Worm (Caenorhabditis elegans): ENCODE results near the gene pas-6.

pas-6 gene

DNA sequence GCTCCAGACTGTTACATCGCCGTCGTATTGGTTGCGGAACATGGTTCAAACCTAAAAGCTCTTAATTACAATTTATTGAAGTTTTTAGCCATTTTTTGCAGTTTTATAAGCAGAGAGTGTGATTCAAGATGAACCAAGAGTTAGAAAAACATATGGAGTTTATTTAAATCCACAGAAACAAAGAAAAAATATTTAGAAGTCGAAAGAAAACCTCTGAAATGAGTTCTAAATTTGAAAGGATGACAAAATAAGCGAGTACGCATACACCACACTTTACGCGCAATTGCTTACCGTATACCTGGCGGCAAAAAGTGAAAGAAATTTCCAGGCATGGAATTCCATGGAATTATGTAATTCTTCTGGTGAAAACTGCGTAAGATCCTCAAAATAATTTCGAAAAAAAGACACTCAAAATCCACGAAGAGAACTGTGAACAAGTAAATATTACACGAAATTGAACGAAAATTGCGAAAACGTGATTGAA, at the start of gene pas-6:
Gene pas-6, minus strand, starts transcription at position 51 of the 484 bp plus-strand sequence.
- TF ChIP-seq blmp-1 (tag; optimal IDR thresholded peaks at IDR 0.05), result peak; percentile 66
- no peak for TF ChIP-seq nhr-76 (tag; optimal IDR thresholded peaks at IDR 0.05)
- TF ChIP-seq unc-86 (tag; optimal IDR thresholded peaks at IDR 0.05), result no peak
- peak; percentile 55 for TF ChIP-seq mep-1 (tag; optimal IDR thresholded peaks at IDR 0.05)
- TF ChIP-seq nhr-47 (tag; optimal IDR thresholded peaks at IDR 0.05), result no peak
- no peak for TF ChIP-seq lir-3 (tag; optimal IDR thresholded peaks at IDR 0.05; ENCODE audit: poor library complexity)
- TF ChIP-seq lsy-2 (tag; optimal IDR thresholded peaks at IDR 0.05), result peak; percentile 93 to 98
- TF ChIP-seq fkh-10 (GFP tag; optimal IDR thresholded peaks at IDR 0.05), result no peak
- TF ChIP-seq efl-1 (optimal IDR thresholded peaks at IDR 0.05), result peak; percentile 52 to 63
- peak; percentile 67 to 93 for TF ChIP-seq efl-1 (GFP tag; optimal IDR thresholded peaks at IDR 0.05 in 1 of 2)
- no peak for TF ChIP-seq nhr-28 (tag; optimal IDR thresholded peaks at IDR 0.05)
- TF ChIP-seq fos-1 (tag; optimal IDR thresholded peaks at IDR 0.05), result no peak
- peak; percentile 48 for TF ChIP-seq C16A3.4 (tag; optimal IDR thresholded peaks at IDR 0.05)
- no peak for TF ChIP-seq C04F5.9 (tag; optimal IDR thresholded peaks at IDR 0.05)
- TF ChIP-seq hlh-17 (GFP tag; optimal IDR thresholded peaks at IDR 0.05; ENCODE audit: borderline replicate concordance), result no peak
- no peak for TF ChIP-seq tbx-2 (tag; optimal IDR thresholded peaks at IDR 0.05)
- peak; percentile 85 for TF ChIP-seq F16B12.6 (tag; optimal IDR thresholded peaks at IDR 0.05)
- peak in 1 of 3 experiments; percentile 27 for TF ChIP-seq ceh-82 (tag; optimal IDR thresholded peaks at IDR 0.05)
- TF ChIP-seq lin-35 (GFP tag; optimal IDR thresholded peaks at IDR 0.05), result peak; percentile 56 to 76
- TF ChIP-seq zip-4 (GFP tag; optimal IDR thresholded peaks at IDR 0.05), result no peak
- TF ChIP-seq swsn-7 (tag; optimal IDR thresholded peaks at IDR 0.05), result no peak
- TF ChIP-seq C34B4.2 (tag; optimal IDR thresholded peaks at IDR 0.05), result no peak
- peak; percentile 48 for TF ChIP-seq snu-23 (GFP tag; optimal IDR thresholded peaks at IDR 0.05)
- peak; percentile 18 for TF ChIP-seq nhr-71 (tag; optimal IDR thresholded peaks at IDR 0.05)
- TF ChIP-seq skn-1 (tag; optimal IDR thresholded peaks at IDR 0.05), result peak; percentile 90
- no peak for TF ChIP-seq isw-1 (GFP tag; IDR thresholded peaks at IDR 0.05)
- TF ChIP-seq dpl-1 (GFP tag; optimal IDR thresholded peaks at IDR 0.05), result peak; percentile 28 to 76 (median 52)

DNA sequence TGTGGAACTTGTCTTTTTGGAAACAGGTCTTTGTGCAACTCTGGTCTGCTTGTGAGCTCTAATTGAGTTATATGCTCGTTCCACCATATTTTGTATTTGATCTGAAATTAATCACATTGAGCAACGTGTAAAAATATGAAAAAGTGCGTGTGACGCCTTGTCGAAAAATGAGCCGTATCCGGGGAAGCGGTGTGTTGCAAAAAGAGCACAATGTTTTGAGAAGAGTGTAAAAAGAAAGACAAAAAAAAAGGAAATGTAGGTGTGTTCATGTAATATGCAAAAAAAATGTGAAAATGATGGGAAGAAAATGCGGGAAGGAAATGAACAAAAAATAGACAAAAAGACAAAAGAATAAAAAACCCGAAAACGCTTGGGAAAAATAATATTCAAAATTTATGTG, 46.6 kb upstream of the pas-6 start, which contains the start of gene acy-4:
Gene acy-4, minus strand, starts transcription at position 101 of the 400 bp plus-strand sequence.
- TF ChIP-seq rnt-1 (tag; optimal IDR thresholded peaks at IDR 0.05), result no peak
- TF ChIP-seq mdl-1 (tag; optimal IDR thresholded peaks at IDR 0.05), result no peak
- TF ChIP-seq irx-1 (tag; optimal IDR thresholded peaks at IDR 0.05), result no peak

ce11 chrV:5628014-5628413, 43.9 kb upstream of the pas-6 start:
- TF ChIP-seq unc-86 (tag; optimal IDR thresholded peaks at IDR 0.05) (no peak), ztf-11 (tag; optimal IDR thresholded peaks at IDR 0.05) (no peak), mab-9 (GFP tag; IDR thresholded peaks at IDR 0.05) (no peak), fos-1 (tag; optimal IDR thresholded peaks at IDR 0.05) (no peak), snpc-4 (tag; optimal IDR thresholded peaks at IDR 0.05) (no peak), aly-2 (tag; optimal IDR thresholded peaks at IDR 0.05) (no peak), lsy-2 (tag; optimal IDR thresholded peaks at IDR 0.05) (no peak), alr-1 (tag; optimal IDR thresholded peaks at IDR 0.05; ENCODE audit: borderline replicate concordance) (no peak), unc-98 (GFP tag; IDR thresholded peaks at IDR 0.05) (no peak)

DNA sequence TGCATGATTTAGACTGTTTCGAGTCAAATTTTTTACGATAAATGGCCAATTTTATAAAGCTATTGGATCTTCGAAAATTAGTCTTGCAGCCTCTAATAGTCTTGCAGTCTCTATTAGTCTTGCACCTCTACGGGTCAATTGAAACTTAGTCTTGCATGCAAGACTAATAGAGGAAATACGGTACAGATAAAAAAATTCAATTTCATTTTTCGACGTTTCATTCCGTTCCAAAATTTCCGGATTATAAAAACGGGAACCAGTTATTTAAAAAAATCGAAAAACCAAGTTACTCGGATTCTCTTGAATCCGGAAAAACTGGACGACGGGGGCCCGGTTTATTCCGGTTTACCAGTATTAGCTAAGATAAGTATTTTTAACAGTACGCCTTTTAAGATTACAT, 37.2 kb upstream of the pas-6 start, which contains the start of gene M03E7.1:
Gene M03E7.1, plus strand, starts transcription at position 301 of the 400 bp plus-strand sequence.
- TF ChIP-seq mep-1 (tag; optimal IDR thresholded peaks at IDR 0.05), result no peak
- no peak for TF ChIP-seq unc-62 (GFP tag; optimal IDR thresholded peaks at IDR 0.05)
- no peak for TF ChIP-seq hlh-4 (tag; optimal IDR thresholded peaks at IDR 0.05)
- TF ChIP-seq unc-98 (GFP tag; IDR thresholded peaks at IDR 0.05), result no peak
- no peak for TF ChIP-seq nhr-11 (tag; optimal IDR thresholded peaks at IDR 0.05)
- no peak for TF ChIP-seq sptf-1 (tag; optimal IDR thresholded peaks at IDR 0.05)
- TF ChIP-seq grh-1 (GFP tag; IDR thresholded peaks at IDR 0.05), result no peak
- no peak for TF ChIP-seq F16B12.6 (tag; optimal IDR thresholded peaks at IDR 0.05)
- no peak for TF ChIP-seq unc-30 (tag; optimal IDR thresholded peaks at IDR 0.05)
- no peak for TF ChIP-seq unc-86 (tag; optimal IDR thresholded peaks at IDR 0.05)
- no peak for TF ChIP-seq lin-35 (GFP tag; optimal IDR thresholded peaks at IDR 0.05)
- TF ChIP-seq snu-23 (GFP tag; optimal IDR thresholded peaks at IDR 0.05), result no peak
- TF ChIP-seq ets-5 (GFP tag; IDR thresholded peaks at IDR 0.05), result no peak
- TF ChIP-seq nhr-71 (tag; optimal IDR thresholded peaks at IDR 0.05), result no peak
- TF ChIP-seq hpl-2 (GFP tag; optimal IDR thresholded peaks at IDR 0.05), result no peak
- TF ChIP-seq ceh-63 (GFP tag; optimal IDR thresholded peaks at IDR 0.05), result no peak
- no peak for TF ChIP-seq nhr-85 (tag)
- no peak for TF ChIP-seq aha-1 (tag; optimal IDR thresholded peaks at IDR 0.05)
- TF ChIP-seq fos-1 (tag; optimal IDR thresholded peaks at IDR 0.05), result no peak
- no peak for TF ChIP-seq lin-39 (tag; optimal IDR thresholded peaks at IDR 0.05)
